Fruit fly (Drosophila melanogaster) whole organism, wandering third instar larva: ENCODE measurements around the gene Pdi.

Experiments used
- Abd-B ChIP-seq: fragments of >200 bp; optimal IDR thresholded peaks from 2 replicates; lab custom pipeline; 2017; ENCODE audit warnings: missing biosample characterization, missing genetic modification characterization
- CG32264 ChIP-seq: fragments of 200-800 bp; sonication (Bioruptor generic); optimal IDR thresholded peaks from 2 replicates; lab custom pipeline; 2016; ENCODE audit warnings: missing biosample characterization, missing genetic modification characterization
- CG9705 ChIP-seq: fragments of 200-800 bp; sonication (Bioruptor generic); optimal IDR thresholded peaks from 2 replicates; lab custom pipeline; 2018; ENCODE audit warnings: missing biosample characterization, mild to moderate bottlenecking, missing genetic modification characterization
- CrebA ChIP-seq: fragments of 200-800 bp; sonication (Bioruptor generic); optimal IDR thresholded peaks from 2 replicates; lab custom pipeline; 2016; ENCODE audit warnings: missing biosample characterization, mild to moderate bottlenecking, missing genetic modification characterization, borderline replicate concordance
- Dfd ChIP-seq: fragments of >200 bp; optimal IDR thresholded peaks from 2 replicates; lab custom pipeline; 2017; ENCODE audit warnings: missing biosample characterization, missing genetic modification characterization
- Dif ChIP-seq: fragments of 200-275, 200-300 bp; sonication (Bioruptor generic); optimal IDR thresholded peaks from 2 replicates; lab custom pipeline; 2018; ENCODE audit warnings: missing biosample characterization, missing genetic modification characterization; ENCODE audit not compliant: partially characterized antibody
- GATAd ChIP-seq: sonication (Bioruptor generic); optimal IDR thresholded peaks from 2 replicates; lab custom pipeline; 2016; ENCODE audit warnings: missing biosample characterization, missing genetic modification characterization
- HLH106 ChIP-seq: fragments of 200-800 bp; optimal IDR thresholded peaks from 3 replicates; lab custom pipeline; 2019; ENCODE audit warnings: missing biosample characterization, mild to moderate bottlenecking, missing genetic modification characterization, moderate library complexity
- Hnf4 ChIP-seq: fragments of 200-800 bp; sonication (Bioruptor generic); optimal IDR thresholded peaks from 2 replicates; lab custom pipeline; 2016; ENCODE audit warnings: missing biosample characterization, mild to moderate bottlenecking, missing genetic modification characterization
- Hr78 ChIP-seq: fragments of >200 bp; optimal IDR thresholded peaks from 2 replicates; lab custom pipeline; 2017; ENCODE audit warnings: missing biosample characterization, missing genetic modification characterization
- Hr83 ChIP-seq: fragments of 200-300 bp; sonication (Bioruptor generic); optimal IDR thresholded peaks from 2 replicates; lab custom pipeline; 2016; ENCODE audit warnings: missing biosample characterization, mild to moderate bottlenecking, missing genetic modification characterization, moderate library complexity; ENCODE audit not compliant: poor library complexity, severe bottlenecking
- Jra ChIP-seq: sonication (Bioruptor generic); optimal IDR thresholded peaks from 2 replicates; lab custom pipeline; 2016; ENCODE audit warnings: missing biosample characterization, missing genetic modification characterization
- Mio ChIP-seq: sonication (Bioruptor generic); optimal IDR thresholded peaks from 2 replicates; lab custom pipeline; 2016; ENCODE audit warnings: missing biosample characterization, missing genetic modification characterization
- Myc ChIP-seq: fragments of >200 bp; optimal IDR thresholded peaks from 2 replicates; lab custom pipeline; 2017
- N ChIP-seq: fragments of >200 bp; optimal IDR thresholded peaks from 2 replicates; lab custom pipeline; 2018; ENCODE audit warnings: missing biosample characterization, missing external identifiers, missing genetic modification characterization
- OdsH ChIP-seq: fragments of 200-800 bp; sonication (Bioruptor generic); optimal IDR thresholded peaks from 2 replicates; lab custom pipeline; 2016; ENCODE audit warnings: missing biosample characterization, mild to moderate bottlenecking, missing genetic modification characterization
- Rel ChIP-seq, 2 experiments: fragments of 200-800 bp; sonication (Bioruptor generic) in 1 of 2; optimal IDR thresholded peaks; 2 replicates in 1 of 2; 3 replicates in 1 of 2; lab custom pipeline; 2016 to 2019; ENCODE audit warnings: mild to moderate bottlenecking in 2 of 2, missing biosample characterization in 2 of 2, missing genetic modification characterization in 2 of 2, moderate library complexity in 1 of 2
- Sp1 ChIP-seq: fragments of 200-800 bp; sonication (Bioruptor generic); optimal IDR thresholded peaks from 3 replicates; lab custom pipeline; 2019; ENCODE audit warnings: missing biosample characterization, mild to moderate bottlenecking, missing genetic modification characterization, moderate library complexity
- Vsx2 ChIP-seq: fragments of 200-300, 225-300 bp; sonication (Bioruptor generic); optimal IDR thresholded peaks from 2 replicates; lab custom pipeline; 2018; ENCODE audit warnings: missing biosample characterization, missing genetic modification characterization; ENCODE audit not compliant: partially characterized antibody
- br ChIP-seq: fragments of 200-800 bp; sonication (Bioruptor generic); optimal IDR thresholded peaks from 2 replicates; lab custom pipeline; 2016; ENCODE audit warnings: missing biosample characterization, missing genetic modification characterization
- brk ChIP-seq: fragments of 200-800 bp; sonication (Bioruptor generic); optimal IDR thresholded peaks from 2 replicates; lab custom pipeline; 2016; ENCODE audit warnings: missing biosample characterization, mild to moderate bottlenecking, missing genetic modification characterization
- dl ChIP-seq, 2 experiments: fragments of 175-275, 200-275 bp in 1 of 2; fragments of 200-275 bp in 1 of 2; sonication (Bioruptor generic); optimal IDR thresholded peaks; lab custom pipeline; 2018; ENCODE audit warnings: mild to moderate bottlenecking in 2 of 2, missing biosample characterization in 2 of 2, missing genetic modification characterization in 2 of 2, moderate library complexity in 2 of 2; ENCODE audit not compliant: partially characterized antibody in 2 of 2, insufficient read depth in 1 of 2
- dmrt93B ChIP-seq: fragments of 200-800 bp; sonication (Bioruptor generic); optimal IDR thresholded peaks from 2 replicates; lab custom pipeline; 2018; ENCODE audit warnings: missing biosample characterization, mild to moderate bottlenecking, missing genetic modification characterization
- dsf ChIP-seq: sonication (Bioruptor generic); optimal IDR thresholded peaks from 2 replicates; lab custom pipeline; 2016; ENCODE audit warnings: missing biosample characterization, missing genetic modification characterization, borderline replicate concordance
- ey ChIP-seq: fragments of 200-800 bp; sonication (Bioruptor generic); optimal IDR thresholded peaks from 2 replicates; lab custom pipeline; 2016; ENCODE audit warnings: missing biosample characterization, missing genetic modification characterization
- foxo ChIP-seq, 2 experiments: fragments of 200-800 bp; sonication (Bioruptor generic); optimal IDR thresholded peaks; 2 replicates in 1 of 2; 3 replicates in 1 of 2; lab custom pipeline; 2016 to 2017; ENCODE audit warnings: missing biosample characterization in 2 of 2, missing genetic modification characterization in 2 of 2
- fru ChIP-seq: fragments of 200-800 bp; sonication (Bioruptor generic); optimal IDR thresholded peaks from 3 replicates; lab custom pipeline; 2016; ENCODE audit warnings: missing biosample characterization, mild to moderate bottlenecking, missing genetic modification characterization
- h ChIP-seq: fragments of 200-800 bp; sonication (Bioruptor generic); optimal IDR thresholded peaks from 3 replicates; lab custom pipeline; 2016; ENCODE audit warnings: missing biosample characterization, mild to moderate bottlenecking, missing genetic modification characterization
- jim ChIP-seq: fragments of 175-275, 200-325 bp; sonication (Bioruptor generic); optimal IDR thresholded peaks from 2 replicates; lab custom pipeline; 2016; ENCODE audit warnings: missing biosample characterization, mild to moderate bottlenecking, missing genetic modification characterization
- lola ChIP-seq: fragments of >200 bp; optimal IDR thresholded peaks from 2 replicates; lab custom pipeline; 2017; ENCODE audit warnings: missing biosample characterization, missing genetic modification characterization
- pan ChIP-seq: fragments of >200 bp; optimal IDR thresholded peaks from 2 replicates; lab custom pipeline; 2017
- psq ChIP-seq: fragments of 200-800 bp; sonication (Bioruptor generic); optimal IDR thresholded peaks from 3 replicates; lab custom pipeline; 2017; ENCODE audit warnings: missing biosample characterization, mild to moderate bottlenecking, missing genetic modification characterization, moderate library complexity
- rgr ChIP-seq: fragments of 200-800 bp; sonication (Bioruptor generic); optimal IDR thresholded peaks from 3 replicates; lab custom pipeline; 2016; ENCODE audit warnings: missing biosample characterization, mild to moderate bottlenecking, missing genetic modification characterization
- sage ChIP-seq: fragments of 200-800 bp; sonication (Bioruptor generic); optimal IDR thresholded peaks from 2 replicates; lab custom pipeline; 2016; ENCODE audit warnings: missing biosample characterization, mild to moderate bottlenecking, missing genetic modification characterization
- sv ChIP-seq: fragments of 200-800 bp; sonication (Bioruptor generic); optimal IDR thresholded peaks from 3 replicates; lab custom pipeline; 2016; ENCODE audit warnings: missing biosample characterization, missing genetic modification characterization
- tai ChIP-seq: sonication (Bioruptor generic); optimal IDR thresholded peaks from 2 replicates; lab custom pipeline; 2016; ENCODE audit warnings: missing biosample characterization, missing genetic modification characterization
- usp ChIP-seq: fragments of >200 bp; optimal IDR thresholded peaks from 2 replicates; lab custom pipeline; 2017; ENCODE audit warnings: missing biosample characterization, missing genetic modification characterization
- woc ChIP-seq: sonication (Bioruptor generic); optimal IDR thresholded peaks from 2 replicates; lab custom pipeline; 2016; ENCODE audit warnings: missing biosample characterization, mild to moderate bottlenecking, missing genetic modification characterization

Pdi gene

dm6 chr3L:15098659-15099512, 43.8 kb downstream of the Pdi start (continued):
- TF ChIP-seq sv (no peak), sage (no peak)

- no peak for TF ChIP-seq dl (GFP tag; optimal IDR thresholded peaks at IDR 0.05; lab: Kevin White, UChicago; ENCODE audit: insufficient read depth in 1 of 2, partially characterized antibody in 2 of 2)
- TF ChIP-seq tai (GFP tag; lab: Kevin White, UChicago): no peak
- TF ChIP-seq Vsx2 (GFP tag; lab: Kevin White, UChicago): no peak
- TF ChIP-seq CrebA (GFP tag; lab: Kevin White, UChicago): no peak
- TF ChIP-seq ey (GFP tag; lab: Kevin White, UChicago): no peak
- TF ChIP-seq lola: no peak
- no peak for TF ChIP-seq fru
- TF ChIP-seq Hr78: no peak
- TF ChIP-seq dmrt93B: no peak
- peak; percentile 38 for TF ChIP-seq h (GFP tag; lab: Kevin White, UChicago)
- TF ChIP-seq sv: no peak
- TF ChIP-seq usp (GFP tag; lab: Kevin White, UChicago): no peak
- no peak for TF ChIP-seq psq (GFP tag; lab: Kevin White, UChicago)
- TF ChIP-seq Abd-B (GFP tag; lab: Kevin White, UChicago): no peak
- TF ChIP-seq Myc (lab: Kevin White, UChicago): no peak
- TF ChIP-seq Rel (GFP tag; optimal IDR thresholded peaks at IDR 0.05; lab: Kevin White, UChicago): no peak
- TF ChIP-seq Rel (tag; optimal IDR thresholded peaks at IDR 0.05; lab: Kevin White, UChicago): peak; percentile 61
- TF ChIP-seq dsf (GFP tag; lab: Kevin White, UChicago): no peak
- TF ChIP-seq br: no peak
- TF ChIP-seq brk (GFP tag; lab: Kevin White, UChicago): peak; percentile 16
- no peak for TF ChIP-seq Dfd (GFP tag; lab: Kevin White, UChicago)
- no peak for TF ChIP-seq jim (GFP tag; lab: Kevin White, UChicago)
- no peak for TF ChIP-seq Sp1 (GFP tag; lab: Kevin White, UChicago)
- no peak for TF ChIP-seq OdsH (GFP tag; lab: Kevin White, UChicago)
- peak; percentile 51 for TF ChIP-seq Hr83 (GFP tag; lab: Kevin White, UChicago)
- no peak for TF ChIP-seq GATAd (GFP tag; lab: Kevin White, UChicago)
- no peak for TF ChIP-seq pan (lab: Kevin White, UChicago)
- TF ChIP-seq sage: no peak
- TF ChIP-seq foxo (GFP tag; optimal IDR thresholded peaks at IDR 0.05; lab: Kevin White, UChicago): peak in 1 of 2 experiments; percentile 38
- peak; percentile 2 for TF ChIP-seq HLH106 (tag; lab: Kevin White, UChicago)
- TF ChIP-seq rgr: peak; percentile 27
- no peak for TF ChIP-seq Mio
- no peak for TF ChIP-seq CG32264 (GFP tag; lab: Kevin White, UChicago)
- TF ChIP-seq Dif (GFP tag; lab: Kevin White, UChicago): no peak
- peak; percentile 35 for TF ChIP-seq Jra (GFP tag; lab: Kevin White, UChicago)
- no peak for TF ChIP-seq woc (GFP tag; lab: Kevin White, UChicago)
- no peak for TF ChIP-seq CG9705 (GFP tag; lab: Kevin White, UChicago)
- peak; percentile 54 for TF ChIP-seq Hnf4 (GFP tag; lab: Kevin White, UChicago)
- no peak for TF ChIP-seq N
Observed at dm6 chr3L:15097878-15098520, 44.6 kb downstream of the Pdi start, which contains the start of gene Ctps. Ctps (plus strand) TSS chr3L:15097914.
